Worm (Caenorhabditis elegans) whole organism, L4/young adult: ENCODE results near the gene tric-1B.2.

Experiments used
- W03F9.2 ChIP-seq: fragments of 150-350 bp; optimal IDR thresholded peaks from 2 replicates; lab custom pipeline; 2014; ENCODE audit warnings: missing biosample characterization, missing genetic modification characterization
- dao-5 ChIP-seq: sonication (generic microtip); optimal IDR thresholded peaks from 2 replicates; lab custom pipeline; 2016; ENCODE audit warnings: missing genotype, missing genetic modification characterization, moderate library complexity, missing compliant biosample characterization
- him-1 ChIP-seq: sonication (generic microtip); optimal IDR thresholded peaks from 2 replicates; lab custom pipeline; 2016; ENCODE audit warnings: missing genotype, missing genetic modification reagents, missing genetic modification characterization, missing compliant biosample characterization

DNA sequence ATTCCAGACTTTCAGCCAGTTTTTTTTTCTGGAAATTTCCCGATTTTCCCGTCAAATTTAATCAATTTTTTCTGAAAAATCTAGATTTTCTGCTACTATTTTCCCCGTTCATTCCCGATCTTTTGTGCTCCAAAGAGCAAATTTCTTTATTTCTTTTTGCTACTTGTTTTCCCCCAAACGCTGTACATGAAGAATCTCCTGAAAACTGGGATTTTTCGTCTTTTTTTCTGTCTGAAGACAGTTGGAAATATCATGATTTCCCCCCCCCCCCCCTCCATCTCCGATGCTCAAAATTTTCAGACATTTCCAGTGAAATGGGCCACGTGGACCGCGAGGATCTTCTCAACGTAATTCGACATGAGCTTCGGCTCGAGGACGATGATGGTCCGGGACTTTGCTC is 51.2 kb downstream of the tric-1B.2 start, which contains the start of gene sinh-1:
- TF ChIP-seq W03F9.2 (tag; lab: Kevin White, UChicago): no peak
- no peak for TF ChIP-seq him-1 (tag; lab: Kevin White, UChicago)
- no peak for TF ChIP-seq dao-5 (tag; lab: Kevin White, UChicago)
